Fruit fly (Drosophila melanogaster) whole organism: Measurements from ENCODE around the gene aub.

Experiments
- CG8478 ChIP-seq: fragments of >200 bp; optimal IDR thresholded peaks from 2 replicates; lab custom pipeline; 2018; ENCODE audit warnings: inconsistent platforms
- Dll ChIP-seq: fragments of >200 bp; optimal IDR thresholded peaks from 2 replicates; lab custom pipeline; 2017
- EcR ChIP-seq, 2 experiments: fragments of >200 bp; optimal IDR thresholded peaks; 2 replicates each; lab custom pipeline; 2017; ENCODE audit warnings: missing biosample characterization in 2 of 2, missing genetic modification characterization in 2 of 2, missing genetic modification reagents in 2 of 2
- pan ChIP-seq: fragments of >200 bp; optimal IDR thresholded peaks from 2 replicates; lab custom pipeline; 2017
- psq ChIP-seq: fragments of >200 bp; optimal IDR thresholded peaks from 2 replicates; lab custom pipeline; 2017
- usp ChIP-seq: fragments of >200 bp; optimal IDR thresholded peaks from 2 replicates; lab custom pipeline; 2017; ENCODE audit warnings: missing biosample characterization, missing genetic modification characterization, mixed read lengths

The aub gene

DNA sequence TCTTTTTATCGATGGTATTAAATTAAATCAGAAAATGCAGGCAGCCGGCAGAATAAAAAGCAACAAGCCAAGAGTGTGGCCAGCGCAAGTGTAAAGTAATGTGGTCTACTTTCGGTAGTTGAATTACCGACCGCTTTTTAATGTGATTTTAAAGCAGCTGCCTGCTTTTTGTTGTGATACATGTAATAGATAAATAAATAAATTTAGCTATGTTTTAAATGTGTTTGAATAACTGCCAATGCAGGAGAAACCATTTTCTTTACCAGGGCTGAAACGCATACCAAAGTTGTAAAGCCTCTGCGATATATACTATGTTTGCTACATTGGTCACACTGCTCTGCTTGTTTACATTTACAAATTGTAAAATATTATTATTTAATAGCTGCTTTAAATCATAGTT lies 31.1 kb downstream of the aub start, which contains the start of the genes Tmem214 and YL-1:
Gene Tmem214, minus strand, starts transcription at position 142 of the 400 bp plus-strand sequence.
Gene YL-1, plus strand, starts transcription at position 310 of the 400 bp plus-strand sequence.
- TF ChIP-seq pan (no peak), Dll (no peak), psq (no peak), EcR (GFP tag; optimal IDR thresholded peaks at IDR 0.05; lab: Kevin White, UChicago) (no peak), CG8478 (lab: Kevin White, UChicago) (no peak), usp (no peak)

DNA sequence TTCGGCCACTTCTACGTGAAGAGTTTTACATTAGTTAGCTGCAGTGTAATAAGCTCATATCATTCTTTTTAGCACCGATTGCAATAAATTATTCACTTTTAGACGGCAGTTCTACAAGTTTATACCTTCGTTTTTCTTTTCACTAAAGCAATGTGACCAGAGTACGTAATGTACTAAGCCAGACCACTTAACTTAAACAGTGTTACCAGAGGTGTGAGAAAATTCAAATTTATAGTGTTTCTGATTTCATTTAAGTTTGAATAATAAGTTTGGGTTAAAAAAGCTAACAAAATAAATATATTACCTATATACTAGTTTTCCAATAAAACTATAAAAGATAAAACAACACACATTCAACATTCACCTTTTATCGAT lies 33.3 kb downstream of the aub start:
- TF ChIP-seq EcR (GFP tag; optimal IDR thresholded peaks at IDR 0.05; lab: Kevin White, UChicago), result no peak
- TF ChIP-seq pan, result no peak
- TF ChIP-seq psq, result no peak
- no peak for TF ChIP-seq CG8478 (lab: Kevin White, UChicago)

DNA sequence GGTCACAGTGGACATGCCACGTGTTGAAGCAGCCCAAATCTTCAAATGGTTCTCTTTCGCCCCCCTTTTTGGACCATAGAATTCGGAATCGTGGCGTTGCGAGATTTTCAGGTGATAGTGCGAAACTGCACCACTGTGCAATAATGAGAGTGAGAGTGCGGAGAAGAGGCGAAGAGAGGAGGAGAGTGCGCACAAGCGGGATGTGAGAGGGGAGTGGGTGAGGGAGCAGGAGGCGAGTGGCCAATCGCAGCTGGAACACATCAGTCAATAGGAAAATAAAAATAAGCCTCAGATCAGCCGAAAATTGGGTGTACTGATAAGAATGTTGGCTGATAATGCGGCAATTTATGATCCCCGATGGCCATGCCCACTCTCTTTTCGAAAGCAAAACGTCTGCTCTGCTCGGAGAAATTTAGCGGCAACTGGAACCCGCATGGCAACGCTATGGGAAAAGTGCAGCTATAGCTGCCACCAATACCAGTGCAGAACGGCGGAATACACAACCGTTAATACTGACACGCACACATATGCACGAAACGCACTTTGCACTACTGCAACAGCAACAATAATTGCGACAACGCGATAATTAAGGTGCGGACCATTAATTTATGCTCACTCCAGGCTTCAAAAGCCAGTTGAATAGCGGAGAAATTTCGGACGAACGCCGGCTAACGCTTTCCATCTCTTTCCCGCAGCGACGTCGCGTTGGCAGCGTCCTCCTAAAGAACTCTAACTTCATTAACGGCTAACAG lies 33.8 kb downstream of the aub start:
- TF ChIP-seq CG8478 (lab: Kevin White, UChicago) (no peak), pan (no peak), usp (no peak), psq (no peak), Dll (no peak), EcR (GFP tag; optimal IDR thresholded peaks at IDR 0.05; lab: Kevin White, UChicago) (no peak)

DNA sequence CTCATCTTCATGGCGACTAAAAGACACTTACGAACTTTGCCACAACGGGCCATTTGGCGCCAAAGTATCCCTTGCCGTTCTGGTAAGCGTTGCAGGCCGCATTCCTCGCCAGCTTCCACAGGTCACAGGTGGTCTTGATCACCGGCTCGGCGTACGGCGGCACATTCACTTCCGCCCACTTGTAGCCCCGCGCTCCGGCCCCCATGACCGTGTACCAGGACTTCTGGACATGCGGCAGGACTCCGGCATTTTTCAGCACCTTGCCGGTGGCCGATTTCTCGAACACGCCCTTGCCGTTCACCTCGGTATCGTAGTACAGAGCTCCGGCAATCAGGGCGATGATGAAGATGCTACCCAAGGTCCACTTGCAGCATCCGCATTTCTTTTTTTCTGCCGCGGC lies 35.3 kb downstream of the aub start:
- TF ChIP-seq CG8478 (lab: Kevin White, UChicago), result no peak
- TF ChIP-seq Dll, result no peak
- no peak for TF ChIP-seq psq
- TF ChIP-seq EcR (GFP tag; optimal IDR thresholded peaks at IDR 0.05; lab: Kevin White, UChicago), result no peak
- no peak for TF ChIP-seq pan
- no peak for TF ChIP-seq usp

DNA sequence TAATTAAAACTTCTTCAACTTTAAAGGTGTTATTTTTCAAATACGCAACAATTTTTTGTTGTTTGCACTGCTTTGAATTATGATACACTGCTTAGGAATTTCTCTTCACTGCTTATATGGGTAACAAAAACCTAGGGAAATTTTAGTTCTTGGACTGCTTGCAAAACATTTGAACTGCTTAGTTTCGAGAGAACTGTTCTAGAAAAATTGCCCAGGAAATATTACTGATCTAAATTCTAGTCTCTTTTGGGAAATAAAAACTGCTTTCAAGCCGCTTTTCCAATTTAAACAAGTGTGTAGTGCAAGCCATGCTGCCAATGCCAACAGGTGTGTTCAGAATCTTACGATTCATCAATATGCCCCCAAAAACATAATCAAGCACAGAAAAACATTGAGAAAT lies 36.8 kb downstream of the aub start:
- TF ChIP-seq usp (no peak), pan (no peak), Dll (no peak), CG8478 (lab: Kevin White, UChicago) (no peak), psq (no peak), EcR (GFP tag; optimal IDR thresholded peaks at IDR 0.05; lab: Kevin White, UChicago) (no peak)

DNA sequence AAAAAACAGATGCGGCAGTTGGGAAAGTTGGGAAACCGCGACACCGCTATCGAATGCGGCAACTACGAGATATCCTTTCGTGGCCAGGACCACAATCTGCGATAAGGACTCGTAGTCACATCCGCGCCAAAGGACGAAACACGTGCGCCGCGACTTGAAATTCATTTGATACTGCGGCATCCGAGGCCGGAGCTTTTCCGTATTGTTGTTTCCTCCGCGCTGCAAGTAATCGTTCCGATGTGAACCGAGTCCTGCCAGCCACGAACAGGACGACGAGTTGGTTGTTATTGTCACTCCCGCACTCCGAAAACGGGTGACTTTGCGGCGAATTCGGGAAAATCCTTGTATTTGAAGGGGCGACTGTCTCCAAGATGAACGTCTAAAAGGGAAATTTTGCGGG lies 37.3 kb downstream of the aub start, which contains the start of gene dpr2:
Gene dpr2, minus strand, starts transcription at position 175 of the 400 bp plus-strand sequence.
- no peak for TF ChIP-seq Dll
- no peak for TF ChIP-seq EcR (GFP tag; optimal IDR thresholded peaks at IDR 0.05; lab: Kevin White, UChicago)
- TF ChIP-seq CG8478 (lab: Kevin White, UChicago), result no peak
- no peak for TF ChIP-seq psq
- no peak for TF ChIP-seq usp
- TF ChIP-seq pan, result no peak
